Worm (Caenorhabditis elegans) whole organism, L2 larva: Measurements from ENCODE around the gene F08D12.3.

Source experiments
- C34F6.9 ChIP-seq: fragments of 150-350 bp; optimal IDR thresholded peaks from 2 replicates; lab custom pipeline; 2014; ENCODE audit warnings: missing biosample characterization, missing genetic modification characterization
- R02D3.7 ChIP-seq: fragments of 150-350 bp; optimal IDR thresholded peaks from 2 replicates; lab custom pipeline; 2014; ENCODE audit warnings: missing biosample characterization, missing genetic modification characterization
- ceh-82 ChIP-seq: fragments of 150-350 bp; optimal IDR thresholded peaks from 2 replicates; lab custom pipeline; 2014; ENCODE audit warnings: missing biosample characterization, missing genetic modification characterization
- crh-2 ChIP-seq: sonication (generic microtip); optimal IDR thresholded peaks from 2 replicates; lab custom pipeline; 2017; ENCODE audit warnings: missing biosample characterization, missing genetic modification characterization
- egl-27 ChIP-seq: sonication (generic microtip); optimal IDR thresholded peaks from 3 replicates; lab custom pipeline; 2017; ENCODE audit warnings: missing biosample characterization, missing genetic modification reagents, missing genetic modification characterization
- gmeb-1 ChIP-seq: fragments of 150-350 bp; optimal IDR thresholded peaks from 2 replicates; lab custom pipeline; 2014; ENCODE audit warnings: missing biosample characterization, missing genetic modification characterization
- mdl-1 ChIP-seq, 2 experiments: fragments of 150-350 bp in 1 of 2; sonication (generic microtip) in 1 of 2; optimal IDR thresholded peaks; 2 replicates each; lab custom pipeline; 2017; ENCODE audit warnings: missing biosample characterization in 2 of 2, missing genetic modification characterization in 2 of 2
- nhr-23 ChIP-seq: fragments of 150-350 bp; optimal IDR thresholded peaks from 2 replicates; lab custom pipeline; 2014; ENCODE audit warnings: missing biosample characterization, missing genetic modification reagents, missing genetic modification characterization
- nhr-6 ChIP-seq: fragments of 150-350 bp; optimal IDR thresholded peaks from 2 replicates; lab custom pipeline; 2014; ENCODE audit warnings: missing biosample characterization, missing genetic modification characterization
- snpc-4 ChIP-seq: fragments of 150-350 bp; optimal IDR thresholded peaks from 2 replicates; lab custom pipeline; 2014; ENCODE audit warnings: missing biosample characterization, missing genetic modification characterization
- unc-39 ChIP-seq: fragments of 150-350 bp; optimal IDR thresholded peaks from 2 replicates; lab custom pipeline; 2014; ENCODE audit warnings: missing biosample characterization, missing genetic modification characterization
- unc-55 ChIP-seq: fragments of 150-350 bp; sonication (generic microtip); optimal IDR thresholded peaks from 3 replicates; lab custom pipeline; 2014; ENCODE audit warnings: missing biosample characterization, missing genetic modification reagents, missing genetic modification characterization
- zag-1 ChIP-seq: fragments of 150-350 bp; optimal IDR thresholded peaks from 2 replicates; lab custom pipeline; 2014; ENCODE audit warnings: missing biosample characterization, missing genetic modification characterization
- ztf-4 ChIP-seq: fragments of 150-350 bp; optimal IDR thresholded peaks from 2 replicates; lab custom pipeline; 2014; ENCODE audit warnings: missing biosample characterization, missing genetic modification characterization

DNA sequence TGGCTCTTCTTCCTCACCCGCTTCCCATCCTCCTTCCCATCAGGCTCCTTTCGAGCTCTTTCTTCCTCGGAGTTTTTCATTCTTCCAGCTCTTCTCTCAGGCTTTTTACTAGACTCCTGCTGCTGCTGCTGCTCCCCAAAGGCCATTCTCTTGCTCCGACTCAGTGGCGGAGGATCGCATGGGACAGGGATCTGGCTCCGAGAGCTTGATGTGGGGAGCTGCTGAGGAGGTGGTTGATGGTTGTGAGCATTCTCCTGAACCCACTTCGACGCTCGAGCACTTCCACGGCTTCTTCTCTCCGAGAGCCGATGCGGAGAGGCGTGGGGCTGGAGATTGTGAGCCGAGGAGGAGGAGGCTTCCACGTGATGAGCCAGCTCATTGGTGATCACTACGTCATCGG is 6.4 kb downstream of the F08D12.3 start:
- TF ChIP-seq mdl-1 (tag; optimal IDR thresholded peaks at IDR 0.05; lab: Kevin White, UChicago) = no peak
- TF ChIP-seq gmeb-1 (tag; lab: Kevin White, UChicago) = no peak
- no peak for TF ChIP-seq nhr-6 (tag; lab: Kevin White, UChicago)
- TF ChIP-seq crh-2 (tag; lab: Kevin White, UChicago) = no peak
- no peak for TF ChIP-seq nhr-23
- TF ChIP-seq unc-55 (GFP tag; lab: Kevin White, UChicago) = no peak
- TF ChIP-seq ceh-82 = no peak
- TF ChIP-seq R02D3.7 (tag; lab: Kevin White, UChicago) = no peak
- no peak for TF ChIP-seq ztf-4 (tag; lab: Kevin White, UChicago)
- TF ChIP-seq snpc-4 (tag; lab: Kevin White, UChicago) = no peak
- TF ChIP-seq zag-1 = no peak
- TF ChIP-seq egl-27 (tag; lab: Kevin White, UChicago) = no peak
- no peak for TF ChIP-seq C34F6.9
- no peak for TF ChIP-seq unc-39 (tag; lab: Kevin White, UChicago)
